Worm (Caenorhabditis elegans) whole organism, L2 larva: ENCODE measurements around the gene sdz-12.

ENCODE experiments used
- C34F6.9 ChIP-seq: fragments of 150-350 bp; optimal IDR thresholded peaks from 2 replicates; lab custom pipeline; 2014; ENCODE audit warnings: missing biosample characterization, missing genetic modification characterization
- F13H6.1 ChIP-seq: sonication (generic microtip); optimal IDR thresholded peaks from 2 replicates; lab custom pipeline; 2016; ENCODE audit warnings: missing genetic modification characterization, missing compliant biosample characterization
- R02D3.7 ChIP-seq: fragments of 150-350 bp; optimal IDR thresholded peaks from 2 replicates; lab custom pipeline; 2014; ENCODE audit warnings: missing biosample characterization, missing genetic modification characterization
- Y55F3AM.14 ChIP-seq: fragments of 200-800 bp; sonication (Bioruptor generic); optimal IDR thresholded peaks from 2 replicates; lab custom pipeline; 2018; ENCODE audit warnings: mild to moderate bottlenecking, missing genetic modification characterization, missing compliant biosample characterization
- ZK546.5 ChIP-seq: sonication (generic microtip); optimal IDR thresholded peaks from 2 replicates; lab custom pipeline; 2017; ENCODE audit warnings: missing biosample characterization, missing genetic modification characterization
- alr-1 ChIP-seq: fragments of 150-350 bp; optimal IDR thresholded peaks from 2 replicates; lab custom pipeline; 2014; ENCODE audit warnings: missing biosample characterization, missing genetic modification characterization
- blmp-1 ChIP-seq: sonication (generic microtip); optimal IDR thresholded peaks from 2 replicates; lab custom pipeline; 2017; ENCODE audit warnings: missing genetic modification characterization, mild to moderate bottlenecking, missing compliant biosample characterization, antibody characterized with exemption, moderate library complexity; ENCODE audit not compliant: insufficient read depth
- crh-2 ChIP-seq: sonication (generic microtip); optimal IDR thresholded peaks from 2 replicates; lab custom pipeline; 2017; ENCODE audit warnings: missing biosample characterization, missing genetic modification characterization
- dmd-4 ChIP-seq: sonication (generic microtip); optimal IDR thresholded peaks from 2 replicates; lab custom pipeline; 2017; ENCODE audit warnings: missing biosample characterization, missing genetic modification characterization
- egl-27 ChIP-seq: sonication (generic microtip); optimal IDR thresholded peaks from 3 replicates; lab custom pipeline; 2017; ENCODE audit warnings: missing biosample characterization, missing genetic modification reagents, missing genetic modification characterization
- fos-1 ChIP-seq: fragments of 150-350 bp; optimal IDR thresholded peaks from 2 replicates; lab custom pipeline; 2014; ENCODE audit warnings: missing biosample characterization, missing genetic modification characterization
- gmeb-1 ChIP-seq: fragments of 150-350 bp; optimal IDR thresholded peaks from 2 replicates; lab custom pipeline; 2014; ENCODE audit warnings: missing biosample characterization, missing genetic modification characterization
- lin-11 ChIP-seq: fragments of 150-350 bp; sonication (generic microtip); optimal IDR thresholded peaks from 2 replicates; lab custom pipeline; 2014; ENCODE audit warnings: missing biosample characterization, missing genetic modification characterization, inconsistent platforms, mixed read lengths
- lin-13 ChIP-seq: fragments of 150-350 bp; optimal IDR thresholded peaks from 2 replicates; lab custom pipeline; 2014; ENCODE audit warnings: missing biosample characterization, missing genetic modification reagents, missing genetic modification characterization
- lsy-2 ChIP-seq, 2 experiments: fragments of 150-350 bp in 1 of 2; sonication (generic microtip) in 1 of 2; optimal IDR thresholded peaks; 2 replicates each; lab custom pipeline; 2014 to 2017; ENCODE audit warnings: missing biosample characterization in 2 of 2, missing genetic modification characterization in 2 of 2
- mab-5 ChIP-seq: fragments of 150-350 bp; optimal IDR thresholded peaks from 2 replicates; lab custom pipeline; 2014; ENCODE audit warnings: missing biosample characterization, missing genetic modification characterization
- mbf-1 ChIP-seq: sonication (generic microtip); optimal IDR thresholded peaks from 2 replicates; lab custom pipeline; 2017; ENCODE audit warnings: missing biosample characterization, missing genetic modification characterization
- mdl-1 ChIP-seq, 2 experiments: fragments of 150-350 bp in 1 of 2; sonication (generic microtip) in 1 of 2; optimal IDR thresholded peaks; 2 replicates each; lab custom pipeline; 2017; ENCODE audit warnings: missing biosample characterization in 2 of 2, missing genetic modification characterization in 2 of 2
- nhr-10 ChIP-seq: sonication (generic microtip); optimal IDR thresholded peaks from 2 replicates; lab custom pipeline; 2017; ENCODE audit warnings: missing biosample characterization, missing genetic modification characterization
- nhr-12 ChIP-seq: fragments of 150-350 bp; optimal IDR thresholded peaks from 2 replicates; lab custom pipeline; 2014; ENCODE audit warnings: missing biosample characterization, missing genetic modification characterization
- nhr-21 ChIP-seq: fragments of 150-350 bp; optimal IDR thresholded peaks from 2 replicates; lab custom pipeline; 2014; ENCODE audit warnings: missing biosample characterization, missing genetic modification characterization
- nhr-237 ChIP-seq: fragments of 150-350 bp; optimal IDR thresholded peaks from 2 replicates; lab custom pipeline; 2014; ENCODE audit warnings: missing biosample characterization, missing genetic modification characterization
- nhr-25 ChIP-seq: fragments of 150-350 bp; sonication (generic microtip); optimal IDR thresholded peaks from 3 replicates; lab custom pipeline; 2014; ENCODE audit warnings: missing biosample characterization, missing genetic modification characterization
- nhr-6 ChIP-seq: fragments of 150-350 bp; optimal IDR thresholded peaks from 2 replicates; lab custom pipeline; 2014; ENCODE audit warnings: missing biosample characterization, missing genetic modification characterization
- skn-1 ChIP-seq: sonication (generic microtip); optimal IDR thresholded peaks from 2 replicates; lab custom pipeline; 2017; ENCODE audit warnings: missing biosample characterization, missing genetic modification characterization
- unc-55 ChIP-seq: fragments of 150-350 bp; sonication (generic microtip); optimal IDR thresholded peaks from 3 replicates; lab custom pipeline; 2014; ENCODE audit warnings: missing biosample characterization, missing genetic modification reagents, missing genetic modification characterization
- unc-62 ChIP-seq: fragments of 150-350 bp; optimal IDR thresholded peaks from 2 replicates; lab custom pipeline; 2014; ENCODE audit warnings: missing biosample characterization, missing genetic modification reagents, missing genetic modification characterization
- ztf-11 ChIP-seq: sonication (generic microtip); optimal IDR thresholded peaks from 2 replicates; lab custom pipeline; 2017; ENCODE audit warnings: missing biosample characterization, missing genetic modification characterization
- ztf-4 ChIP-seq: fragments of 150-350 bp; optimal IDR thresholded peaks from 2 replicates; lab custom pipeline; 2014; ENCODE audit warnings: missing biosample characterization, missing genetic modification characterization

Gene sdz-12

ce11 chrII:3705320-3705719 is 26.3 kb downstream of the sdz-12 start, which contains the start of gene srx-108:
TSS of gene srx-108 (plus strand) at chrII:3705620.
- TF ChIP-seq dmd-4 (tag; lab: Kevin White, UChicago) = no peak

- TF ChIP-seq ztf-11 (tag; lab: Kevin White, UChicago) (no peak), mab-5 (tag; lab: Kevin White, UChicago) (no peak), nhr-237 (no peak), nhr-25 (tag; lab: Kevin White, UChicago) (no peak)
These were observed 30.3 kb downstream of the sdz-12 start, which contains the start of gene srx-105 for ce11 chrII:3701305-3701704. TSS of gene srx-105 (minus strand) at chrII:3701405.

ce11 chrII:3699591-3699990 is 32.0 kb downstream of the sdz-12 start, which contains the start of gene srx-104:
TSS of gene srx-104 (minus strand) at chrII:3699691.
- TF ChIP-seq R02D3.7 (tag; lab: Kevin White, UChicago) (no peak), egl-27 (no peak), mbf-1 (tag; lab: Kevin White, UChicago) (no peak), ZK546.5 (tag; lab: Kevin White, UChicago) (no peak), F13H6.1 (tag; lab: Kevin White, UChicago) (no peak), skn-1 (no peak), lin-13 (GFP tag; lab: Kevin White, UChicago) (no peak), mdl-1 (tag; optimal IDR thresholded peaks at IDR 0.05; lab: Kevin White, UChicago) (no peak), nhr-10 (no peak), C34F6.9 (tag; lab: Kevin White, UChicago) (no peak), lsy-2 (tag; optimal IDR thresholded peaks at IDR 0.05; lab: Kevin White, UChicago) (no peak), crh-2 (no peak), nhr-25 (tag; lab: Kevin White, UChicago) (no peak), alr-1 (tag; lab: Kevin White, UChicago) (no peak)

ce11 chrII:3694664-3695063 is 37.0 kb downstream of the sdz-12 start, which contains the start of gene srx-102:
TSS of gene srx-102 (minus strand) at chrII:3694764.
- TF ChIP-seq Y55F3AM.14 (no peak), crh-2 (no peak), mbf-1 (tag; lab: Kevin White, UChicago) (no peak), nhr-6 (no peak), unc-62 (GFP tag; lab: Kevin White, UChicago) (no peak), mdl-1 (tag; optimal IDR thresholded peaks at IDR 0.05; lab: Kevin White, UChicago) (no peak), nhr-25 (tag; lab: Kevin White, UChicago) (no peak), lin-11 (no peak), unc-55 (GFP tag; lab: Kevin White, UChicago) (no peak), mab-5 (tag; lab: Kevin White, UChicago) (no peak), ztf-11 (tag; lab: Kevin White, UChicago) (no peak), ZK546.5 (tag; lab: Kevin White, UChicago) (no peak), ztf-4 (tag; lab: Kevin White, UChicago) (no peak), nhr-21 (tag; lab: Kevin White, UChicago) (no peak)

ce11 chrII:3690646-3691045 is 41.0 kb downstream of the sdz-12 start, which contains the start of gene srx-101:
TSS of gene srx-101 (minus strand) at chrII:3690746.
- no peak for TF ChIP-seq gmeb-1
- no peak for TF ChIP-seq blmp-1

ce11 chrII:3688333-3688732 is 43.3 kb downstream of the sdz-12 start, which contains the start of gene ifas-1:
TSS of gene ifas-1 (minus strand) at chrII:3688719.
- TF ChIP-seq gmeb-1 = no peak

- TF ChIP-seq fos-1 (peak; percentile 44), unc-55 (GFP tag; lab: Kevin White, UChicago) (peak; percentile 37), nhr-12 (no peak)
- TF ChIP-seq, all 48 proteins: peak for 2
These were observed 47.0 kb downstream of the sdz-12 start for ce11 chrII:3684487-3685067.
